Fruit fly (Drosophila melanogaster): Measurements from ENCODE around the gene CG11638.

CG11638 gene

DNA sequence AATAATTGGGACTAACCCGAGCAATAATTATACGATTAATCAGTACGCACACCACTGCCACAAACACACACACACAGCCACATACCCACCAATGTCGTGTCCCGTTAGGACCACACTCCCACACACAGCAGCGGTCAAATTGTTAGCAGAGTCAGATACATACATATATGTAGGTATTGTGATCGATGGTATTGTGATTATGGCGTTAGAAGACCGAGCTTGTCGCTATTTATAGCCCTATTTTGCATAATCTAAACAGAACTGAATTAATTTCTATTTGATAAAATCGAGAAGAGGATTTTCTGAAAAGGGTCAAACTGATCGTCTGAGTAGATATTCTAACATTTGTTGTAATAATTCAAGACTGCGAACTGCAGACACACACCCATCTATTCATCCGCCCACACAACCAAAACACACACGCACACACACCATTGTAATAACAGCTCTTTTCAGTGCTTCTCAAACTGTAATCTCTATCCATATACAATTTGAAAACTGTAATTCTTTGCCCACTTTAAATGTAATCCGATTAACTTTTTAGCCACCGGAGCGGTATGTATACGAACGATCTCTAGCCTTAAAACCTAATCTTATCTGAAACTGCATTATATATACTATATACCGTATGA is 15.0 kb upstream of the CG11638 start:
- TF ChIP-seq pad (GFP tag; optimal IDR thresholded peaks at IDR 0.05) (peak; percentile 32), ovo (GFP tag; optimal IDR thresholded peaks at IDR 0.05) (peak; percentile 83), Mnt (GFP tag; optimal IDR thresholded peaks at IDR 0.05) (peak; percentile 15), Crg-1 (GFP tag; optimal IDR thresholded peaks at IDR 0.05) (peak; percentile 35), cic (GFP tag; optimal IDR thresholded peaks at IDR 0.05) (no peak), CG7101 (tag; optimal IDR thresholded peaks at IDR 0.05) (peak; percentile 21), bab1 (GFP tag; optimal IDR thresholded peaks at IDR 0.05) (no peak)

dm6 chrX:1033066-1033465 is 6.6 kb upstream of the CG11638 start:
- TF ChIP-seq Hr96 (GFP tag; optimal IDR thresholded peaks at IDR 0.05) = peak; percentile 49
- peak; percentile 7 for TF ChIP-seq pad (GFP tag; optimal IDR thresholded peaks at IDR 0.05)
- peak; percentile 43 for TF ChIP-seq ovo (GFP tag; optimal IDR thresholded peaks at IDR 0.05)
- TF ChIP-seq bab1 (GFP tag; optimal IDR thresholded peaks at IDR 0.05) = peak; percentile 78
- TF ChIP-seq Mnt (GFP tag; optimal IDR thresholded peaks at IDR 0.05) = peak; percentile 54
- peak; percentile 20 for TF ChIP-seq CG7101 (tag; optimal IDR thresholded peaks at IDR 0.05)
- TF ChIP-seq cic (GFP tag; optimal IDR thresholded peaks at IDR 0.05) = no peak
- no peak for TF ChIP-seq kay (GFP tag; ENCODE audit: borderline replicate concordance)
- TF ChIP-seq tj (GFP tag; optimal IDR thresholded peaks at IDR 0.05) = no peak
- TF ChIP-seq cnc (optimal IDR thresholded peaks at IDR 0.05) = no peak
- TF ChIP-seq CG1620 (GFP tag; optimal IDR thresholded peaks at IDR 0.05) = peak; percentile 63
- no peak for TF ChIP-seq CG33017 (tag; optimal IDR thresholded peaks at IDR 0.05)
- TF ChIP-seq CG5204 (GFP tag; optimal IDR thresholded peaks at IDR 0.05) = no peak
- no peak for TF ChIP-seq Clk (GFP tag; optimal IDR thresholded peaks at IDR 0.05)
- TF ChIP-seq CG11617 (GFP tag; optimal IDR thresholded peaks at IDR 0.05) = no peak
- no peak for TF ChIP-seq CG7045 (GFP tag; optimal IDR thresholded peaks at IDR 0.05)
- TF ChIP-seq CG14711 (tag; optimal IDR thresholded peaks at IDR 0.05) = no peak
- TF ChIP-seq Crg-1 (GFP tag; optimal IDR thresholded peaks at IDR 0.05) = peak; percentile 38
- peak; percentile 45 for TF ChIP-seq toe (GFP tag; optimal IDR thresholded peaks at IDR 0.05)
- TF ChIP-seq CG12768 (GFP tag; optimal IDR thresholded peaks at IDR 0.05) = no peak

- TF ChIP-seq Mnt (GFP tag; optimal IDR thresholded peaks at IDR 0.05) (no peak), toe (GFP tag; optimal IDR thresholded peaks at IDR 0.05) (no peak), CG11617 (GFP tag; optimal IDR thresholded peaks at IDR 0.05) (no peak), CG12768 (GFP tag; optimal IDR thresholded peaks at IDR 0.05) (peak; percentile 53), kay (GFP tag; ENCODE audit: borderline replicate concordance) (no peak), cnc (optimal IDR thresholded peaks at IDR 0.05) (no peak), pad (GFP tag; optimal IDR thresholded peaks at IDR 0.05) (peak; percentile 12), CG5204 (GFP tag; optimal IDR thresholded peaks at IDR 0.05) (no peak), bab1 (GFP tag; optimal IDR thresholded peaks at IDR 0.05) (no peak), CG14711 (tag; optimal IDR thresholded peaks at IDR 0.05) (no peak), cic (GFP tag; optimal IDR thresholded peaks at IDR 0.05) (no peak), CG7045 (GFP tag; optimal IDR thresholded peaks at IDR 0.05) (no peak), CG33017 (tag; optimal IDR thresholded peaks at IDR 0.05) (no peak), Crg-1 (GFP tag; optimal IDR thresholded peaks at IDR 0.05) (no peak), CG1620 (GFP tag; optimal IDR thresholded peaks at IDR 0.05) (peak; percentile 13), ovo (GFP tag; optimal IDR thresholded peaks at IDR 0.05) (no peak), CG7101 (tag; optimal IDR thresholded peaks at IDR 0.05) (no peak), Hr96 (GFP tag; optimal IDR thresholded peaks at IDR 0.05) (peak; percentile 37)
Measured at dm6 chrX:1031196-1031595, 4.7 kb upstream of the CG11638 start, which contains the start of gene CG14630. Gene CG14630 (plus strand): TSS chrX:1031496.

- TF ChIP-seq CG1620 (GFP tag; optimal IDR thresholded peaks at IDR 0.05) = no peak
- TF ChIP-seq CG7101 (tag; optimal IDR thresholded peaks at IDR 0.05) = no peak
- TF ChIP-seq Clk (GFP tag; optimal IDR thresholded peaks at IDR 0.05) = no peak
- peak; percentile 36 for TF ChIP-seq tj (GFP tag; optimal IDR thresholded peaks at IDR 0.05)
- TF ChIP-seq CG14711 (tag; optimal IDR thresholded peaks at IDR 0.05) = peak; percentile 21
- TF ChIP-seq bab1 (GFP tag; optimal IDR thresholded peaks at IDR 0.05) = peak; percentile 35
- peak; percentile 59 for TF ChIP-seq Mnt (GFP tag; optimal IDR thresholded peaks at IDR 0.05)
Measured at dm6 chrX:1030478-1030877, 4.0 kb upstream of the CG11638 start, which contains the start of the genes Cdc45 and Rpp21. Gene Cdc45 (minus strand): TSS chrX:1030556. Gene Rpp21 (plus strand): TSS chrX:1030758.

dm6 chrX:1011543-1012085 is 14.9 kb downstream of the CG11638 start, which contains the start of the genes TfIIA-S-2 and CG14631:
Gene TfIIA-S-2 (minus strand): TSS chrX:1011643.
Gene CG14631 (plus strand): TSS chrX:1012035.
- TF ChIP-seq CG7045 (GFP tag; optimal IDR thresholded peaks at IDR 0.05) (no peak), CG5204 (GFP tag; optimal IDR thresholded peaks at IDR 0.05) (no peak), Hr96 (GFP tag; optimal IDR thresholded peaks at IDR 0.05) (no peak), cnc (optimal IDR thresholded peaks at IDR 0.05) (no peak), tj (GFP tag; optimal IDR thresholded peaks at IDR 0.05) (no peak), pad (GFP tag; optimal IDR thresholded peaks at IDR 0.05) (no peak), Clk (GFP tag; optimal IDR thresholded peaks at IDR 0.05) (no peak), Mnt (GFP tag; optimal IDR thresholded peaks at IDR 0.05) (no peak), CG1620 (GFP tag; optimal IDR thresholded peaks at IDR 0.05) (no peak), CG12768 (GFP tag; optimal IDR thresholded peaks at IDR 0.05) (no peak), CG14711 (tag; optimal IDR thresholded peaks at IDR 0.05) (no peak), CG11617 (GFP tag; optimal IDR thresholded peaks at IDR 0.05) (no peak), toe (GFP tag; optimal IDR thresholded peaks at IDR 0.05) (no peak), ovo (GFP tag; optimal IDR thresholded peaks at IDR 0.05) (no peak), kay (GFP tag; ENCODE audit: borderline replicate concordance) (no peak), CG33017 (tag; optimal IDR thresholded peaks at IDR 0.05) (no peak), Crg-1 (GFP tag; optimal IDR thresholded peaks at IDR 0.05) (no peak), bab1 (GFP tag; optimal IDR thresholded peaks at IDR 0.05) (no peak), cic (GFP tag; optimal IDR thresholded peaks at IDR 0.05) (no peak)

Measured in whole organism, adult.